Fruit fly (Drosophila melanogaster): ENCODE data around the gene CG32191.

Gene CG32191

dm6 chr3L:17791495-17791894 lies 17.5 kb downstream of the CG32191 start (continued):
- TF ChIP-seq Hr78 (GFP tag; optimal IDR thresholded peaks at IDR 0.05) (no peak), CG2199 (GFP tag; IDR thresholded peaks at IDR 0.05) (no peak), Aef1 (GFP tag; IDR thresholded peaks at IDR 0.05) (no peak), ftz-f1 (GFP tag; optimal IDR thresholded peaks at IDR 0.05) (no peak), CG7556 (GFP tag; optimal IDR thresholded peaks at IDR 0.05) (no peak), pb (GFP tag; optimal IDR thresholded peaks at IDR 0.05) (no peak), CG2875 (GFP tag; optimal IDR thresholded peaks at IDR 0.05) (no peak), CG10209 (GFP tag; optimal IDR thresholded peaks at IDR 0.05) (peak; percentile 57), org-1 (GFP tag; optimal IDR thresholded peaks at IDR 0.05) (peak; percentile 12), bab2 (GFP tag; optimal IDR thresholded peaks at IDR 0.05) (peak; percentile 1), BEAF-32 (GFP tag; optimal IDR thresholded peaks at IDR 0.05) (no peak), PHDP (tag; optimal IDR thresholded peaks at IDR 0.05) (no peak), twi (tag; optimal IDR thresholded peaks at IDR 0.05) (no peak), GATAe (GFP tag; conservative IDR thresholded peaks at IDR 0.05) (no peak), crc (GFP tag; optimal IDR thresholded peaks at IDR 0.05) (no peak), sima (GFP tag; optimal IDR thresholded peaks at IDR 0.05) (no peak), CG7357 (GFP tag; IDR thresholded peaks at IDR 0.05) (no peak), CG3847 (GFP tag; IDR thresholded peaks at IDR 0.05) (no peak), CG7928 (GFP tag; optimal IDR thresholded peaks at IDR 0.05) (no peak), CG12104 (GFP tag; optimal IDR thresholded peaks at IDR 0.05) (peak; percentile 45), Jarid2 (GFP tag; optimal IDR thresholded peaks at IDR 0.05) (peak; percentile 2), Awh (GFP tag; IDR thresholded peaks at IDR 0.05) (no peak), caup (GFP tag; optimal IDR thresholded peaks at IDR 0.05; ENCODE audit: severe bottlenecking) (peak; percentile 85), pum (GFP tag; optimal IDR thresholded peaks at IDR 0.05) (no peak), Dp (GFP tag; optimal IDR thresholded peaks at IDR 0.05) (no peak), CG11695 (GFP tag; IDR thresholded peaks at IDR 0.05) (no peak), CG10147 (GFP tag; optimal IDR thresholded peaks at IDR 0.05) (no peak), wor (GFP tag; IDR thresholded peaks at IDR 0.05) (no peak), lilli (GFP tag; optimal IDR thresholded peaks at IDR 0.05) (no peak), rib (GFP tag; IDR thresholded peaks at IDR 0.05) (no peak), CG14667 (GFP tag; IDR thresholded peaks at IDR 0.05) (no peak), grau (tag; optimal IDR thresholded peaks at IDR 0.05) (no peak), Fer3 (tag; optimal IDR thresholded peaks at IDR 0.05) (peak; percentile 81), nau (GFP tag; optimal IDR thresholded peaks at IDR 0.05) (no peak), pita (GFP tag; optimal IDR thresholded peaks at IDR 0.05) (no peak), HmgD (GFP tag; optimal IDR thresholded peaks at IDR 0.05) (no peak), CG4730 (GFP tag; IDR thresholded peaks at IDR 0.05) (no peak), Fer2 (tag; optimal IDR thresholded peaks at IDR 0.05) (peak; percentile 52), maf-S (GFP tag; optimal IDR thresholded peaks at IDR 0.05) (no peak), da (GFP tag; optimal IDR thresholded peaks at IDR 0.05) (no peak), Hsf (GFP tag; optimal IDR thresholded peaks at IDR 0.05) (no peak), CG8765 (GFP tag; IDR thresholded peaks at IDR 0.05) (no peak), CG11723 (GFP tag; optimal IDR thresholded peaks at IDR 0.05) (no peak), CG12391 (tag; optimal IDR thresholded peaks at IDR 0.05) (no peak), CG9215 (GFP tag; IDR thresholded peaks at IDR 0.05) (no peak), CG31224 (GFP tag; IDR thresholded peaks at IDR 0.05) (no peak), CG9437 (GFP tag; optimal IDR thresholded peaks at IDR 0.05) (no peak), CG12769 (tag; optimal IDR thresholded peaks at IDR 0.05) (no peak), hb (GFP tag; IDR thresholded peaks at IDR 0.05; ENCODE audit: partially characterized antibody) (no peak), NC2β (GFP tag; optimal IDR thresholded peaks at IDR 0.05) (no peak), Pdp1 (GFP tag; optimal IDR thresholded peaks at IDR 0.05) (no peak), CG4617 (GFP tag; optimal IDR thresholded peaks at IDR 0.05; ENCODE audit: borderline replicate concordance) (no peak)

Data from whole organism, embryonic.